Fruit fly (Drosophila melanogaster) Kc167 (cell line): ENCODE data around the gene CG43394.

Source experiments
- h ChIP-seq: fragments of >200 bp; optimal IDR thresholded peaks from 3 replicates; lab custom pipeline; 2018; ENCODE audit warnings: missing external identifiers
- insv ChIP-seq: fragments of >200 bp; optimal IDR thresholded peaks from 3 replicates; lab custom pipeline; 2018; ENCODE audit warnings: missing external identifiers
- psq ChIP-seq: fragments of >200 bp; optimal IDR thresholded peaks from 2 replicates; lab custom pipeline; 2017; ENCODE audit warnings: missing external identifiers

- TF ChIP-seq psq (lab: Kevin White, UChicago) (no peak), h (lab: Kevin White, UChicago) (no peak), insv (lab: Kevin White, UChicago) (no peak)
These were observed 17.4 kb downstream of the CG43394 start, which contains the start of gene Piezo for dm6 chr2L:8163025-8163351.
